Fruit fly (Drosophila melanogaster): ENCODE data around the gene CG31111.

Gene CG31111

DNA sequence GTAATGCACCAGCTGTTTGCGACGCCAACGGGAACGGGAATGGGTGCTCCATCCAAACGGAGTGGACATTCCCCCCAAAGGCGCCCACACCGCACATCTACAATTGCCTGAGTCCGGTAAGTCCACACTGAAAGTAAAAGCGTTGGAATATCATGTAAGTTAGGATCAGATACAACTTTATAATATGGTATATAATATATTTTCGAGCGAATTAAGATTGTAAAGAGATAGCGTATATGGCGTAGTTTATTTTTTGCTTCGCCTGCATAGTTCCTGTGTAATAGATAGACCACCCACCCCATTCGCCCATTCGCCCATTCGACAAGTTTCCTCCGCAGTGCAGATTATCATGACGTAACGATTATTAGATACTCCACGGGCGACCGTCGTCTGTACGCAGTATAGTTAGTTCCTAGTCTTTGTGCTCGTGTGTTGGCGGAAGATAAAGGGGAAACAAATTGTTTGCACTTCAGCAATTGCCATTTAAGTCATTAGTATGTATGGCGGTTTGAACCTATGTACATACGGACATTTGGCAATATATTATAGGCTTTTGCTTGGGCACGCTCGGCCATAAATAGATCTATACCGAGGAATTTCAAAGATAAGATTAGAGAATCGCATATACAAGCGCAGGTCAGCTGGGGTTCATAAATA is 4.4 kb downstream of the CG31111 start:
- TF ChIP-seq br (GFP tag; optimal IDR thresholded peaks at IDR 0.05), result no peak
- TF ChIP-seq Hr78 (GFP tag; optimal IDR thresholded peaks at IDR 0.05), result no peak
- TF ChIP-seq h (GFP tag; optimal IDR thresholded peaks at IDR 0.05), result peak; percentile 24
- no peak for TF ChIP-seq sv (GFP tag; optimal IDR thresholded peaks at IDR 0.05)
- TF ChIP-seq GATAd (GFP tag; optimal IDR thresholded peaks at IDR 0.05), result no peak
- no peak for TF ChIP-seq rgr (GFP tag; optimal IDR thresholded peaks at IDR 0.05)

DNA sequence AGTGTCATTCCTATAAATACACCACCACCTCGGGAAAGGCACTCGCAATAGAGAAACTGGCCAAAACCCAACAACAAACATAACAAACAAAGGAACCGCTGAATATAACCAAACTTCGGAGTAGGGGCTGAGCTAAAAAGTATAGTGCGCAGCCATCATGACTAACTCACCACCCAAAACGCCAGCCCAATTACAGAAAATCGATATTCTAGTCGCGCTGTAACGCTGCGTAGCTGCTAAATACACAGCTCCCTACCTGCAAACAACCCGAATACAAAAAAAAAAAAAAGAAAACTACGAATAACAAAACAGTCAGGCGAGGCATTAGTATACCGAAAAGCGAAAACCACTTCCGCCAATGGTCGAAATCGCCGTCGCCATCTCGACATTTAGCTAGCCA is 5.3 kb downstream of the CG31111 start:
- TF ChIP-seq rgr (GFP tag; optimal IDR thresholded peaks at IDR 0.05) (no peak), sv (GFP tag; optimal IDR thresholded peaks at IDR 0.05) (no peak), pan (optimal IDR thresholded peaks at IDR 0.05) (no peak)

DNA sequence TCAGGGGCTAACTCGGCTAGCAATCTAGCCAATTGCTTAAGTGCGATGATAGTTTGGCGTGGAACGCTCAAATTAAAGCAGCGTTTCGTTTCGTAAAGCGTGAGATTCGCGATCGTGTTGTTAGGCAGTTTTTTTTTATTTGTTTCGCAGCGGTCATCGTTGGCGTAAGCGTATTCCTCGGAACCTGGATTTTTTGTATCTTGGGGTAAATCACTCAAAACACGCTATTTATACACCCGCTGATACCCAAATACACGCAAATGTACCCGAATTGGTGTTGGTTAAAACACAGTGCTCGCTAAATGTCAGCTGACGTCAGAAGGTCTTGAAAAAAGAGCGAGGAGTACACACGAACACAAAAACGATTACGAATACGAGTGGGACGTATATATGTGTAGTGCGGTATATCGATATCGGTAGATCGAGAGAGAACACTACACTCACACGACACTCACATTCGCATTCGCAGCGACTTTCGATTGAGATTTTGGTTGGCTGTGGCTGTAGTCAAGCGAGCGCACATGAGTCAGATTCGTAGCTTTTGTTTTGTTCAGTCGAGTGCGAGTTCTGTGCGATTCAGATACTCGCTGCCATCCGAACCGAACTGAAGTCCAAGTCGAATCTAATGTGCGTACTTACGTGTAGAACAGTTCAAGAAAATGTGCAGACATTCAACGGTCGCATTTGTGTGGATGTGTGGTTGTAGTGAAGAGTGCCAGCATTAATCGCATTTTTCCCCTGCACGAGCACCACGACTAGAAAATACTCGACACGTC is 6.0 kb downstream of the CG31111 start:
- peak; percentile 30 for TF ChIP-seq CG9705 (GFP tag; optimal IDR thresholded peaks at IDR 0.05)
- TF ChIP-seq Myc (optimal IDR thresholded peaks at IDR 0.05), result no peak
- no peak for TF ChIP-seq Dfd (GFP tag; optimal IDR thresholded peaks at IDR 0.05)
- peak; percentile 41 for TF ChIP-seq psq (GFP tag; optimal IDR thresholded peaks at IDR 0.05)
- TF ChIP-seq Hr78 (GFP tag; optimal IDR thresholded peaks at IDR 0.05), result no peak
- peak; percentile 16 for TF ChIP-seq OdsH (GFP tag; optimal IDR thresholded peaks at IDR 0.05)
- peak; percentile 40 for TF ChIP-seq ey (GFP tag; optimal IDR thresholded peaks at IDR 0.05)
- no peak for TF ChIP-seq GATAd (GFP tag; optimal IDR thresholded peaks at IDR 0.05)
- TF ChIP-seq usp (GFP tag; optimal IDR thresholded peaks at IDR 0.05), result no peak
- peak; percentile 71 for TF ChIP-seq h (GFP tag; optimal IDR thresholded peaks at IDR 0.05)
- peak; percentile 82 for TF ChIP-seq N (GFP tag; optimal IDR thresholded peaks at IDR 0.05)
- no peak for TF ChIP-seq CG32264 (GFP tag; optimal IDR thresholded peaks at IDR 0.05)
- peak; percentile 39 for TF ChIP-seq HLH106 (tag; optimal IDR thresholded peaks at IDR 0.05)
- TF ChIP-seq Mio (GFP tag; optimal IDR thresholded peaks at IDR 0.05), result no peak
- TF ChIP-seq tai (GFP tag; optimal IDR thresholded peaks at IDR 0.05), result peak; percentile 75
- TF ChIP-seq dmrt93B (GFP tag; optimal IDR thresholded peaks at IDR 0.05), result no peak
- no peak for TF ChIP-seq fru (GFP tag; optimal IDR thresholded peaks at IDR 0.05)
- peak; percentile 22 for TF ChIP-seq dsf (GFP tag; optimal IDR thresholded peaks at IDR 0.05; ENCODE audit: borderline replicate concordance)
- peak; percentile 29 to 48 for TF ChIP-seq foxo (GFP tag; optimal IDR thresholded peaks at IDR 0.05)
- TF ChIP-seq CrebA (GFP tag; optimal IDR thresholded peaks at IDR 0.05; ENCODE audit: borderline replicate concordance), result no peak
- TF ChIP-seq rgr (GFP tag; optimal IDR thresholded peaks at IDR 0.05), result peak; percentile 61
- TF ChIP-seq brk (GFP tag; optimal IDR thresholded peaks at IDR 0.05), result peak; percentile 88
- peak; percentile 50 for TF ChIP-seq Sp1 (GFP tag; optimal IDR thresholded peaks at IDR 0.05)
- TF ChIP-seq pan (optimal IDR thresholded peaks at IDR 0.05), result no peak
- TF ChIP-seq dl (GFP tag; optimal IDR thresholded peaks at IDR 0.05; ENCODE audit: insufficient read depth in 1 of 2, partially characterized antibody in 2 of 2), result peak; percentile 63 to 78
- TF ChIP-seq Abd-B (GFP tag; optimal IDR thresholded peaks at IDR 0.05), result no peak
- TF ChIP-seq Hr83 (GFP tag; optimal IDR thresholded peaks at IDR 0.05; ENCODE audit: poor library complexity, severe bottlenecking), result peak; percentile 47
- TF ChIP-seq Hnf4 (GFP tag; optimal IDR thresholded peaks at IDR 0.05), result peak; percentile 55
- TF ChIP-seq Jra (GFP tag; optimal IDR thresholded peaks at IDR 0.05), result peak; percentile 79
- peak; percentile 52 for TF ChIP-seq woc (GFP tag; optimal IDR thresholded peaks at IDR 0.05)
- TF ChIP-seq sage (GFP tag; optimal IDR thresholded peaks at IDR 0.05), result peak; percentile 84
- no peak for TF ChIP-seq lola (GFP tag; optimal IDR thresholded peaks at IDR 0.05)
- no peak for TF ChIP-seq sv (GFP tag; optimal IDR thresholded peaks at IDR 0.05)
- no peak for TF ChIP-seq Vsx2 (GFP tag; optimal IDR thresholded peaks at IDR 0.05; ENCODE audit: partially characterized antibody)
- TF ChIP-seq br (GFP tag; optimal IDR thresholded peaks at IDR 0.05), result peak; percentile 19
- TF ChIP-seq Dif (GFP tag; optimal IDR thresholded peaks at IDR 0.05; ENCODE audit: partially characterized antibody), result peak; percentile 88
- peak; percentile 61 for TF ChIP-seq jim (GFP tag; optimal IDR thresholded peaks at IDR 0.05)
- TF ChIP-seq Rel (GFP tag; optimal IDR thresholded peaks at IDR 0.05), result peak; percentile 80
- TF ChIP-seq Rel (tag; optimal IDR thresholded peaks at IDR 0.05), result peak; percentile 97
